Worm (Caenorhabditis elegans) whole organism, L4 larva: ENCODE results near the gene F21D5.7.
A peak's percentile ranks its signal among the peaks of the same experiment; 100 is the strongest.

Experiments
- F37D6.2 ChIP-seq: sonication (generic microtip); optimal IDR thresholded peaks from 2 replicates; lab custom pipeline; 2016; ENCODE audit warnings: mild to moderate bottlenecking, missing genetic modification characterization, missing compliant biosample characterization
- F49E8.2 ChIP-seq: sonication (generic microtip); optimal IDR thresholded peaks from 2 replicates; lab custom pipeline; 2016; ENCODE audit warnings: missing compliant biosample characterization, mild to moderate bottlenecking, missing genetic modification characterization, borderline replicate concordance
- T26A8.4 ChIP-seq: fragments of 200-800 bp; sonication (Bioruptor generic); IDR thresholded peaks from 2 replicates; pipeline ENCODE4 v1.3.6; 2022; ENCODE audit warnings: missing genetic modification characterization, missing compliant biosample characterization
- Y75B8A.6 ChIP-seq: fragments of 200-800 bp; sonication (Bioruptor generic); IDR thresholded peaks from 2 replicates; pipeline ENCODE4 v1.3.6; 2022; ENCODE audit warnings: missing genetic modification reagents, missing genetic modification characterization, missing compliant biosample characterization
- ZK546.5 ChIP-seq, 2 experiments: sonication (generic microtip); optimal IDR thresholded peaks; 2 replicates each; lab custom pipeline; 2017; ENCODE audit warnings: missing biosample characterization in 2 of 2, missing genetic modification characterization in 2 of 2
- aha-1 ChIP-seq: fragments of 150-350 bp; peaks from one replicate; lab custom pipeline; 2014; ENCODE audit warnings: missing biosample characterization, missing genetic modification characterization
- aly-2 ChIP-seq: sonication (generic microtip); optimal IDR thresholded peaks from 2 replicates; lab custom pipeline; 2018; ENCODE audit warnings: missing biosample characterization, missing genetic modification characterization
- ama-1 ChIP-seq: fragments of 150-350 bp; optimal IDR thresholded peaks from 2 replicates; lab custom pipeline; 2014; ENCODE audit warnings: inconsistent platforms, mixed read lengths
- ceh-20 ChIP-seq: fragments of 200-800 bp; sonication (Bioruptor generic); IDR thresholded peaks from 2 replicates; pipeline ENCODE4 v1.3.6; 2022; ENCODE audit warnings: missing genetic modification reagents, missing genetic modification characterization, missing compliant biosample characterization
- ceh-44 ChIP-seq: fragments of 200-800 bp; sonication (Bioruptor generic); IDR thresholded peaks from 2 replicates; pipeline ENCODE4 v1.3.6; 2022; ENCODE audit warnings: missing genetic modification reagents, missing genetic modification characterization, missing compliant biosample characterization
- daf-12 ChIP-seq: fragments of 150-350 bp; optimal IDR thresholded peaks from 2 replicates; lab custom pipeline; 2014; ENCODE audit warnings: missing biosample characterization, missing genetic modification reagents, missing genetic modification characterization
- daf-16 ChIP-seq, 3 experiments: sonication (generic microtip); optimal IDR thresholded peaks; 2 replicates each; lab custom pipeline; 2016 to 2017; ENCODE audit warnings: missing genetic modification characterization in 3 of 3, missing genetic modification reagents in 3 of 3, mild to moderate bottlenecking in 2 of 3, missing compliant biosample characterization in 2 of 3, missing biosample characterization in 1 of 3, moderate library complexity in 1 of 3
- egl-43 ChIP-seq: fragments of 200-800 bp; sonication (Bioruptor generic); IDR thresholded peaks from 2 replicates; pipeline ENCODE4 v1.3.6; 2022; ENCODE audit warnings: missing genetic modification reagents, missing genetic modification characterization, missing compliant biosample characterization
- fkh-10 ChIP-seq: fragments of 150-350 bp; optimal IDR thresholded peaks from 2 replicates; lab custom pipeline; 2014; ENCODE audit warnings: missing biosample characterization, missing genetic modification reagents, missing genetic modification characterization
- hif-1 ChIP-seq, 2 experiments: sonication (generic microtip); optimal IDR thresholded peaks; 2 replicates each; lab custom pipeline; 2016 to 2017; ENCODE audit warnings: missing compliant biosample characterization in 2 of 2, missing genetic modification characterization in 2 of 2, missing genetic modification reagents in 2 of 2, missing genotype in 2 of 2, mild to moderate bottlenecking in 1 of 2
- hlh-11 ChIP-seq: fragments of 200-800 bp; sonication (Bioruptor generic); optimal IDR thresholded peaks from 2 replicates; lab custom pipeline; 2018; ENCODE audit warnings: mild to moderate bottlenecking, missing genetic modification characterization, missing compliant biosample characterization
- lin-13 ChIP-seq: fragments of 150-350 bp; optimal IDR thresholded peaks from 2 replicates; lab custom pipeline; 2014; ENCODE audit warnings: missing biosample characterization, missing genetic modification reagents, missing genetic modification characterization
- lsy-2 ChIP-seq, 2 experiments: fragments of 150-350 bp in 1 of 2; sonication (generic microtip) in 1 of 2; optimal IDR thresholded peaks; 2 replicates each; lab custom pipeline; 2014 to 2017; ENCODE audit warnings: missing biosample characterization in 2 of 2, missing genetic modification characterization in 2 of 2
- madf-9 ChIP-seq: fragments of 200-800 bp; sonication (Bioruptor generic); conservative IDR thresholded peaks from 2 replicates; pipeline ENCODE4 v1.3.6; 2022; ENCODE audit warnings: missing genetic modification reagents, missing genetic modification characterization, missing compliant biosample characterization
- mep-1 ChIP-seq: fragments of 150-350 bp; sonication (generic microtip); optimal IDR thresholded peaks from 3 replicates; lab custom pipeline; 2014; ENCODE audit warnings: missing biosample characterization, missing genetic modification characterization
- mxl-2 ChIP-seq: fragments of 200-800 bp; sonication (Bioruptor generic); conservative IDR thresholded peaks from 2 replicates; pipeline ENCODE4 v1.3.6; 2022; ENCODE audit warnings: missing genetic modification reagents, missing genetic modification characterization, missing compliant biosample characterization
- nhr-10 ChIP-seq: fragments of 150-350 bp; optimal IDR thresholded peaks from 2 replicates; lab custom pipeline; 2014; ENCODE audit warnings: missing biosample characterization, missing genetic modification characterization
- nhr-11 ChIP-seq: fragments of 150-350 bp; optimal IDR thresholded peaks from 2 replicates; lab custom pipeline; 2014; ENCODE audit warnings: missing biosample characterization, missing genetic modification characterization
- nhr-28 ChIP-seq: fragments of 150-350 bp; optimal IDR thresholded peaks from 2 replicates; lab custom pipeline; 2014; ENCODE audit warnings: missing biosample characterization, missing genetic modification characterization
- nhr-6 ChIP-seq: fragments of 150-350 bp; optimal IDR thresholded peaks from 2 replicates; lab custom pipeline; 2014; ENCODE audit warnings: missing biosample characterization, missing genetic modification characterization
- nhr-76 ChIP-seq: fragments of 150-350 bp; optimal IDR thresholded peaks from 2 replicates; lab custom pipeline; 2014; ENCODE audit warnings: missing biosample characterization, missing genetic modification characterization
- nhr-77 ChIP-seq: fragments of 150-350 bp; optimal IDR thresholded peaks from 2 replicates; lab custom pipeline; 2014; ENCODE audit warnings: missing biosample characterization, missing genetic modification characterization
- pha-4 ChIP-seq, 2 experiments: fragments of 150-350 bp in 1 of 2; fragments of 200-800 bp in 1 of 2; sonication (Bioruptor generic) in 1 of 2; IDR thresholded peaks in 1 of 2; optimal IDR thresholded peaks in 1 of 2; 2 replicates each; pipeline versions ENCODE4 v1.3.6 to Lab custom; 2014 to 2022; ENCODE audit warnings: missing genetic modification characterization in 2 of 2, missing genetic modification reagents in 2 of 2, missing biosample characterization in 1 of 2, missing compliant biosample characterization in 1 of 2
- saeg-2 ChIP-seq: fragments of 200-800 bp; sonication (Bioruptor generic); IDR thresholded peaks from 2 replicates; pipeline ENCODE4 v1.3.6; 2022; ENCODE audit warnings: missing genetic modification reagents, missing genetic modification characterization, missing compliant biosample characterization
- snpc-1.2 ChIP-seq: fragments of 200-800 bp; sonication (Bioruptor generic); IDR thresholded peaks from 2 replicates; pipeline ENCODE4 v1.3.6; 2022; ENCODE audit warnings: missing genetic modification reagents, missing genetic modification characterization, missing compliant biosample characterization
- snpc-4 ChIP-seq: fragments of 150-350 bp; optimal IDR thresholded peaks from 2 replicates; lab custom pipeline; 2014; ENCODE audit warnings: missing biosample characterization, missing genetic modification characterization
- spr-3 ChIP-seq: fragments of 200-800 bp; sonication (Bioruptor generic); optimal IDR thresholded peaks from 2 replicates; lab custom pipeline; 2018; ENCODE audit warnings: mild to moderate bottlenecking, missing genetic modification characterization, missing compliant biosample characterization
- tra-1 ChIP-seq: fragments of 200-800 bp; sonication (Bioruptor generic); IDR thresholded peaks from 2 replicates; pipeline ENCODE4 v1.3.6; 2022; ENCODE audit warnings: missing genetic modification reagents, missing genetic modification characterization, missing compliant biosample characterization
- unc-39 ChIP-seq: sonication (generic microtip); optimal IDR thresholded peaks from 2 replicates; lab custom pipeline; 2017; ENCODE audit warnings: missing biosample characterization, missing genetic modification characterization
- zip-2 ChIP-seq: fragments of 150-350 bp; optimal IDR thresholded peaks from 2 replicates; lab custom pipeline; 2014; ENCODE audit warnings: missing biosample characterization, missing genetic modification characterization

The F21D5.7 gene

DNA sequence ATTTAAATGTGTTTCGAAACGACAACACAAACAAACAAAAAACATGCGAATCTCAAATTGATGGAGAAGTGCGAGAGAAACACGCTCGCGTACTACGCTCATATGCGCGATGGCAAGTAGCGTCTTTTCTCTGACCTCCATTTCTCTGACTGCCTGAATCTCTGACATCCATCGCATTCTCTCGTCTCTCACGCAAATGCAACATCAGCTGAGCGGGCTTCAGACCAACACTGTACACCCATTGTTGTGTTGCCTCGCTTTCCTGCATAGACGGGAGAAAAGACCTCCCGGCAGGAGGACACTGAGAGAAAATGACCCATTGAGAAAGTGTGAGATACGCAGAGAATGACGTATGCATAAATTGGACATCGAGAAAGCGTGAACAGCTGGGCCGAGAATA lies 38.7 kb upstream of the F21D5.7 start (continued):
- TF ChIP-seq saeg-2 (GFP tag; lab: Robert Waterston, UW) (no peak), nhr-11 (tag; lab: Kevin White, UChicago) (peak; percentile 55), ZK546.5 (tag; optimal IDR thresholded peaks at IDR 0.05; lab: Kevin White, UChicago) (no peak), pha-4 (GFP tag; IDR thresholded peaks at IDR 0.05; lab: Robert Waterston, UW) (no peak), pha-4 (tag; optimal IDR thresholded peaks at IDR 0.05; lab: Kevin White, UChicago) (peak; percentile 34), mxl-2 (no peak), unc-39 (tag; lab: Kevin White, UChicago) (no peak), aly-2 (tag; lab: Kevin White, UChicago) (no peak), snpc-4 (tag; lab: Kevin White, UChicago) (no peak), lsy-2 (tag; optimal IDR thresholded peaks at IDR 0.05; lab: Kevin White, UChicago) (no peak), fkh-10 (GFP tag; lab: Kevin White, UChicago) (no peak), nhr-77 (tag; lab: Kevin White, UChicago) (peak; percentile 81), nhr-76 (tag; lab: Kevin White, UChicago) (no peak), Y75B8A.6 (GFP tag; lab: Robert Waterston, UW) (no peak), hif-1 (tag; optimal IDR thresholded peaks at IDR 0.05; lab: Kevin White, UChicago) (peak in 1 of 2 experiments; percentile 54), mep-1 (tag; lab: Kevin White, UChicago) (peak; percentile 75), spr-3 (GFP tag; lab: Kevin White, UChicago) (no peak), lin-13 (no peak), daf-12 (tag; lab: Kevin White, UChicago) (no peak), F37D6.2 (tag; lab: Kevin White, UChicago) (no peak), ama-1 (lab: Kevin White, UChicago) (no peak), tra-1 (no peak), T26A8.4 (GFP tag; lab: Robert Waterston, UW) (no peak), zip-2 (no peak), madf-9 (GFP tag; lab: Robert Waterston, UW) (no peak), nhr-6 (tag; lab: Kevin White, UChicago) (peak; percentile 70), ceh-20 (GFP tag; lab: Robert Waterston, UW) (0 out of 2 replicates have a peak, but pooled peaks have one; percentile 32), F49E8.2 (tag; lab: Kevin White, UChicago) (no peak), nhr-28 (tag; lab: Kevin White, UChicago) (peak; percentile 82)

- TF ChIP-seq ceh-44 (no peak), aha-1 (peak; percentile 50), daf-16 (GFP tag; optimal IDR thresholded peaks at IDR 0.05; lab: Kevin White, UChicago) (no peak), daf-16 (tag; optimal IDR thresholded peaks at IDR 0.05; lab: Kevin White, UChicago) (no peak), egl-43 (GFP tag; lab: Robert Waterston, UW) (no peak)
These were observed 34.5 kb upstream of the F21D5.7 start, which contains the start of gene C33D9.6 for ce11 chrIV:8778045-8778444. Gene C33D9.6, minus strand, starts transcription at chrIV:8778145.

DNA sequence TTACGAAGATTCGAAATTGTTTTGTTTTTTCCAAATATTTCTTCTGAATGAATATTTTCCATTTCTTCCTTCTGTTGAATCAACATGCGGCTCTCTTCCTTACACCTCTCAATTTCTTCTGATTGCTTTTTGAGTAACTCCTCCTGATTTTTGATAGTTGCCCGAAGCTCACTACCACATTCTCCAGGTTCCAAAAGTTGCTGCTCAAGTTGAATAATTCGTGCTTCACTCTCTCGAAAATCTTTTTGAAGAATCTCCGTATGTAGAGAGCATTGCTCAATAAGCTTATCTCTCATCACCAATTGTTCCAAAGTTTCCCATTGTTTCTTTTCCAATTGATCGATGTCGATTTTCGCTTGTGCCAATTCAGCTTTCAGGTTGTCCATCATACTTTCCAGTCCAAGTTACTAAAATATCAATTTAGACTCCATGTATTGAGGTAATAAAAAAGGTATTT lies 29.3 kb upstream of the F21D5.7 start, which contains the start of gene F20C5.6:
Gene F20C5.6, minus strand, starts transcription at position 407 of the 457 bp plus-strand sequence.
- TF ChIP-seq egl-43 (GFP tag; lab: Robert Waterston, UW) (no peak), nhr-76 (tag; lab: Kevin White, UChicago) (no peak), hlh-11 (no peak), snpc-1.2 (GFP tag; lab: Robert Waterston, UW) (no peak), nhr-10 (tag; lab: Kevin White, UChicago) (no peak)

DNA sequence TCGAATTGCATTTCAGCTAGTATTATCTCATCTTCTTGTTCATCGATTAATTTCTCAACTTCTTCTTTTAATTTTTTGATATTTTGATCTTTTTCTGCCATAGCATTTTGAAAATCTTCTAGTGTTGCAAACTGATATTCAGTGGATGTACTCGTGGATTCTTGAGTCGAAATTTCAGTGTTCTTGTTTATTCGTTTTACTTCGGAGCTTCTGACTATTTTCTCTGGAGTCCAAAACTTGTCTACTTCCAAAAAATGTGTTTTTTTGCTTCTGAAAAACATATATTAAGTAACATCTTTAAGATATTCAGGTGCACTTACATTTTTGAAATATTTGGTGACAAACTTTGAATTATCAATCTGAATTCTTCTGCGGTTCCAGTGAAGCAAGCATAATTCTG lies 26.0 kb upstream of the F21D5.7 start, which contains the start of gene F20C5.5:
Gene F20C5.5, minus strand, starts transcription at position 101 of the 400 bp plus-strand sequence.
- no peak for TF ChIP-seq ZK546.5 (tag; optimal IDR thresholded peaks at IDR 0.05; lab: Kevin White, UChicago)
- TF ChIP-seq aha-1: peak; percentile 39
- TF ChIP-seq, all 104 proteins: peak for 1
